Fruit fly (Drosophila melanogaster) whole organism, embryonic: Measurements from ENCODE around the gene FucTA.

Experiments used
- Adf1 ChIP-seq: fragments of 200-800 bp; sonication (Bioruptor generic); IDR thresholded peaks from 2 replicates; pipeline ENCODE4 v1.3.6; 2022; ENCODE audit warnings: missing biosample characterization, missing genetic modification characterization
- Bteb2 ChIP-seq: fragments of 200-800 bp; sonication (Bioruptor generic); optimal IDR thresholded peaks from 2 replicates; lab custom pipeline; 2016; ENCODE audit warnings: missing biosample characterization, missing genetic modification characterization
- CG10654 ChIP-seq: fragments of 200-800 bp; sonication (Bioruptor generic); optimal IDR thresholded peaks from 2 replicates; lab custom pipeline; 2016; ENCODE audit warnings: missing biosample characterization, missing genetic modification characterization
- CG11093 ChIP-seq: fragments of 200-800 bp; sonication (Bioruptor generic); IDR thresholded peaks from 3 replicates; pipeline ENCODE4 v1.3.6; 2022; ENCODE audit warnings: missing biosample characterization, missing genetic modification characterization
- CG12155 ChIP-seq: fragments of 200-800 bp; sonication (Bioruptor generic); optimal IDR thresholded peaks from 3 replicates; lab custom pipeline; 2016; ENCODE audit warnings: missing biosample characterization, missing genetic modification characterization
- CG14860 ChIP-seq: fragments of 200-800 bp; sonication (Bioruptor generic); IDR thresholded peaks from 3 replicates; pipeline ENCODE4 v1.3.6; 2022; ENCODE audit warnings: missing biosample characterization, missing genetic modification characterization; ENCODE audit not compliant: partially characterized antibody
- CG14965 ChIP-seq: fragments of 200-800 bp; sonication (Bioruptor generic); optimal IDR thresholded peaks from 2 replicates; lab custom pipeline; 2016; ENCODE audit warnings: missing biosample characterization, missing genetic modification characterization, borderline replicate concordance
- CG30403 ChIP-seq: fragments of 200-800 bp; sonication (Bioruptor generic); optimal IDR thresholded peaks from 3 replicates; lab custom pipeline; 2016; ENCODE audit warnings: missing biosample characterization, missing genetic modification characterization
- CG31388 ChIP-seq: fragments of 200-800 bp; sonication (Bioruptor generic); optimal IDR thresholded peaks from 2 replicates; lab custom pipeline; 2016; ENCODE audit warnings: missing biosample characterization, missing genetic modification characterization
- CG43689 ChIP-seq: fragments of 200-800 bp; sonication (Bioruptor generic); IDR thresholded peaks from 2 replicates; pipeline ENCODE4 v1.3.6; 2022; ENCODE audit warnings: missing biosample characterization, missing genetic modification characterization
- CG4707 ChIP-seq: fragments of 200-800 bp; sonication (Bioruptor generic); optimal IDR thresholded peaks from 2 replicates; lab custom pipeline; 2018; ENCODE audit warnings: missing biosample characterization, mild to moderate bottlenecking, missing genetic modification characterization, moderate library complexity
- CG6813 ChIP-seq: fragments of 200-800 bp; sonication (Bioruptor generic); optimal IDR thresholded peaks from 2 replicates; lab custom pipeline; 2017; ENCODE audit warnings: missing biosample characterization, missing genetic modification characterization, mild to moderate bottlenecking, moderate library complexity, missing genetic modification reagents
- CG7963 ChIP-seq: fragments of 200-800 bp; sonication (Bioruptor generic); IDR thresholded peaks from 3 replicates; pipeline ENCODE4 v1.3.6; 2022; ENCODE audit warnings: missing biosample characterization, missing genetic modification characterization; ENCODE audit not compliant: partially characterized antibody
- CG8281 ChIP-seq: fragments of 200-800 bp; sonication (Bioruptor generic); optimal IDR thresholded peaks from 2 replicates; lab custom pipeline; 2018; ENCODE audit warnings: missing biosample characterization, mild to moderate bottlenecking, missing genetic modification characterization, moderate library complexity
- CG8924 ChIP-seq: fragments of 200-800 bp; optimal IDR thresholded peaks from 3 replicates; lab custom pipeline; 2019; ENCODE audit warnings: missing biosample characterization, mild to moderate bottlenecking, missing genetic modification characterization, moderate library complexity
- CG9437 ChIP-seq: fragments of 200-800 bp; sonication (Bioruptor generic); optimal IDR thresholded peaks from 2 replicates; lab custom pipeline; 2018; ENCODE audit warnings: missing biosample characterization, mild to moderate bottlenecking, missing genetic modification characterization
- HHEX ChIP-seq: fragments of 200-800 bp; sonication (Bioruptor generic); optimal IDR thresholded peaks from 3 replicates; lab custom pipeline; 2017; ENCODE audit warnings: missing biosample characterization, mild to moderate bottlenecking, missing genetic modification characterization, missing genetic modification reagents
- Lhr ChIP-seq: fragments of 200-800 bp; sonication (Bioruptor generic); optimal IDR thresholded peaks from 3 replicates; lab custom pipeline; 2017; ENCODE audit warnings: mild to moderate bottlenecking, missing biosample characterization, missing genetic modification reagents, missing genetic modification characterization
- Myb ChIP-seq: fragments of 200-800 bp; sonication (Bioruptor generic); optimal IDR thresholded peaks from 2 replicates; lab custom pipeline; 2016; ENCODE audit warnings: missing biosample characterization, missing genetic modification characterization
- Nf-YB ChIP-seq: fragments of 200-800 bp; sonication (Bioruptor generic); optimal IDR thresholded peaks from 3 replicates; lab custom pipeline; 2019; ENCODE audit warnings: missing biosample characterization, mild to moderate bottlenecking, missing genetic modification characterization, moderate library complexity
- Optix ChIP-seq: fragments of 200-800 bp; sonication (Bioruptor generic); IDR thresholded peaks from 3 replicates; pipeline ENCODE4 v1.3.6; 2022; ENCODE audit warnings: missing biosample characterization, missing genetic modification characterization
- Ravus ChIP-seq: fragments of 200-800 bp; sonication (Bioruptor generic); IDR thresholded peaks from 2 replicates; pipeline ENCODE4 v1.3.6; 2022; ENCODE audit warnings: missing biosample characterization, missing genetic modification characterization
- Six4 ChIP-seq: fragments of 200-800 bp; sonication (Bioruptor generic); optimal IDR thresholded peaks from 2 replicates; lab custom pipeline; 2016; ENCODE audit warnings: missing biosample characterization, missing genetic modification characterization
- Usf ChIP-seq: fragments of 200-800 bp; sonication (Bioruptor generic); optimal IDR thresholded peaks from 2 replicates; lab custom pipeline; 2017; ENCODE audit warnings: missing genotype, missing biosample characterization, missing genetic modification characterization
- amos ChIP-seq: fragments of 200-800 bp; sonication (Bioruptor generic); IDR thresholded peaks from 2 replicates; pipeline ENCODE4 v1.3.6; 2022; ENCODE audit warnings: missing biosample characterization, missing genetic modification characterization; ENCODE audit not compliant: partially characterized antibody
- ash1 ChIP-seq: fragments of 200-800 bp; sonication (Bioruptor generic); optimal IDR thresholded peaks from 2 replicates; lab custom pipeline; 2018; ENCODE audit warnings: missing biosample characterization, mild to moderate bottlenecking, missing genetic modification characterization
- da ChIP-seq: fragments of 200-800 bp; sonication (Bioruptor generic); optimal IDR thresholded peaks from 2 replicates; lab custom pipeline; 2016; ENCODE audit warnings: missing biosample characterization, missing genetic modification characterization
- ems ChIP-seq: fragments of 200-800 bp; sonication (Bioruptor generic); optimal IDR thresholded peaks from 3 replicates; lab custom pipeline; 2016; ENCODE audit warnings: missing biosample characterization, missing genetic modification characterization
- fd102C ChIP-seq: fragments of 200-800 bp; sonication (Bioruptor generic); optimal IDR thresholded peaks from 2 replicates; lab custom pipeline; 2018; ENCODE audit warnings: missing biosample characterization, mild to moderate bottlenecking, missing genetic modification characterization, moderate library complexity
- fd64A ChIP-seq: fragments of 200-800 bp; sonication (Bioruptor generic); optimal IDR thresholded peaks from 3 replicates; lab custom pipeline; 2018; ENCODE audit warnings: missing biosample characterization, mild to moderate bottlenecking, missing genetic modification characterization
- grau ChIP-seq: fragments of 200-800 bp; optimal IDR thresholded peaks from 3 replicates; lab custom pipeline; 2019; ENCODE audit warnings: missing biosample characterization, mild to moderate bottlenecking, missing genetic modification characterization, moderate library complexity
- gsb-n ChIP-seq: fragments of 200-800 bp; sonication (Bioruptor generic); optimal IDR thresholded peaks from 3 replicates; lab custom pipeline; 2018; ENCODE audit warnings: missing biosample characterization, mild to moderate bottlenecking, missing genetic modification characterization
- hth ChIP-seq: fragments of >200 bp; optimal IDR thresholded peaks from 2 replicates; lab custom pipeline; 2017; ENCODE audit warnings: inconsistent platforms
- ind ChIP-seq: fragments of 200-800 bp; sonication (Bioruptor generic); optimal IDR thresholded peaks from 3 replicates; lab custom pipeline; 2016; ENCODE audit warnings: missing biosample characterization, missing genetic modification characterization
- jigr1 ChIP-seq: fragments of 200-800 bp; sonication (Bioruptor generic); IDR thresholded peaks from 3 replicates; pipeline ENCODE4 v1.3.6; 2022; ENCODE audit warnings: missing biosample characterization, missing genetic modification characterization
- knrl ChIP-seq: fragments of 200-800 bp; sonication (Bioruptor generic); IDR thresholded peaks from 3 replicates; pipeline ENCODE4 v1.3.6; 2022; ENCODE audit warnings: missing biosample characterization, missing genetic modification characterization; ENCODE audit not compliant: partially characterized antibody
- lilli ChIP-seq: fragments of 200-800 bp; sonication (Bioruptor generic); optimal IDR thresholded peaks from 3 replicates; lab custom pipeline; 2016; ENCODE audit warnings: missing biosample characterization, missing genetic modification characterization
- lola ChIP-seq, 3 experiments: fragments of >200 bp in 2 of 3; fragments of 200-800 bp in 1 of 3; sonication (Bioruptor generic) in 1 of 3; optimal IDR thresholded peaks; 2 replicates each; lab custom pipeline; 2017 to 2019; ENCODE audit warnings: missing biosample characterization in 3 of 3, missing genetic modification characterization in 3 of 3, mild to moderate bottlenecking in 1 of 3, moderate library complexity in 1 of 3
- mam ChIP-seq: fragments of 200-800 bp; sonication (Bioruptor generic); optimal IDR thresholded peaks from 3 replicates; lab custom pipeline; 2016; ENCODE audit warnings: missing biosample characterization, missing genetic modification characterization
- pan ChIP-seq, 4 experiments: fragments of >200 bp in 3 of 4; fragments of 200-800 bp in 1 of 4; sonication (Bioruptor generic) in 1 of 4; optimal IDR thresholded peaks in 3 of 4; IDR thresholded peaks in 1 of 4; 2 replicates each; pipeline versions ENCODE4 v1.3.6 to Lab custom; 2017 to 2022; ENCODE audit warnings: missing biosample characterization in 2 of 4, missing genetic modification characterization in 2 of 4, mixed read lengths in 1 of 4
- peb ChIP-seq: fragments of 200-800 bp; sonication (Bioruptor generic); IDR thresholded peaks from 2 replicates; pipeline ENCODE4 v1.3.6; 2022; ENCODE audit warnings: missing biosample characterization, missing genetic modification characterization
- pzg ChIP-seq: fragments of 200-800 bp; sonication (Bioruptor generic); optimal IDR thresholded peaks from 3 replicates; lab custom pipeline; 2018; ENCODE audit warnings: missing biosample characterization, mild to moderate bottlenecking, missing genetic modification characterization, moderate library complexity
- ranshi ChIP-seq: fragments of 200-800 bp; sonication (Bioruptor generic); IDR thresholded peaks from 2 replicates; pipeline ENCODE4 v1.3.6; 2022; ENCODE audit warnings: missing biosample characterization, missing genetic modification characterization
- slbo ChIP-seq: fragments of 200-800 bp; sonication (Bioruptor generic); IDR thresholded peaks from 2 replicates; pipeline ENCODE4 v1.3.6; 2022; ENCODE audit warnings: missing biosample characterization, missing genetic modification characterization
- usp ChIP-seq: fragments of >200 bp; optimal IDR thresholded peaks from 2 replicates; lab custom pipeline; 2017; ENCODE audit warnings: missing biosample characterization, missing genetic modification characterization
- vvl ChIP-seq: fragments of 200-800 bp; sonication (Bioruptor generic); IDR thresholded peaks from 2 replicates; pipeline ENCODE4 v1.3.6; 2022; ENCODE audit warnings: missing biosample characterization, missing genetic modification characterization
- wek ChIP-seq: fragments of 200-800 bp; sonication (Bioruptor generic); optimal IDR thresholded peaks from 3 replicates; lab custom pipeline; 2018; ENCODE audit warnings: missing biosample characterization, mild to moderate bottlenecking, missing genetic modification characterization, moderate library complexity

The FucTA gene

DNA sequence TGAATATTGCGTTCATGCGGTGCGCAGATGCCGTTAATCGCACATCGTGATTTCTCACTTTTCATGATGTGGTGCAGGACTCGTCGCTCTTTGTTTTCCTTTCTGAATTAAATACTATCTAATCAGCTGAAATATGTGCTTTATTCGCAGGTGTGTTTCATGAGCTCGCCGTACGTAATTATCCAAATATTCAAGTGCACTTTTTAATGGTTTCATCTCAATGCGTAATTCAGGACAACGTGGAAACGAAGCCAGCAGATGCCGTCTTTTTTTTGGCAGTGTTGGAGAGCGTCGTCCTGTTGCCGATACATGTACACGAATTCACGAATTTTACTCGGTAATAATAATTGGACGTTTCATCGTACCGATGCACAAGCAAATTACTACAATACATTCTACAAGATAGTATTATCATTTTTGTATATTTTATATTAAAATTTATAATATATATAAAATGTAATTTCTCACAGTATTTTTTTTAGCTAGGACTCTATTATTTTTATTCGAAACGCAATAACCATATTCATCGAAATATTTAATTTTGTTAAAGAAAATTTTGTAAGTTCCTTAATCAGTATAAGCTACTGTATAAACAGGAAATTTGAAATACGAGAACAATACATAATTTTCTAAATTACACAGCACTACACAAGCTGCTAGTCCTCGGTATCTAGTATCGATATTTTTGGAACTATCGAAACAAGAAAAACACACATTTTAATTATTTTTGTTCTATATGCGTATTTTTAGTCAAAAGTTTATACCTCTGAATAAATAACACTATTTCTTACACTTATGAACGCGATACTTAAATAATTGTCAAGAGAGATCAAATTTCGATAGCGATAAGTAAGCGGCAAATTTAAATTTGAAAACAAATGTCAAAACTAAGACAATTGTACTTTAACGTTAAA, 10.0 kb upstream of the FucTA start, which contains the start of gene CG12316 (continued):
- peak; percentile 56 for TF ChIP-seq CG14965 (GFP tag; lab: Kevin White, UChicago)
- TF ChIP-seq Adf1: peak; percentile 57
- peak; percentile 95 for TF ChIP-seq CG8924 (tag; lab: Kevin White, UChicago)
- peak; percentile 89 for TF ChIP-seq Optix (GFP tag; lab: Robert Waterston, UW)
- peak; percentile 76 for TF ChIP-seq fd102C (GFP tag; lab: Kevin White, UChicago)
- peak; percentile 34 for TF ChIP-seq CG43689 (GFP tag; lab: Robert Waterston, UW)
- TF ChIP-seq CG11093 (GFP tag; lab: Robert Waterston, UW): peak; percentile 76
- TF ChIP-seq wek (GFP tag; lab: Kevin White, UChicago): peak; percentile 86
- peak; percentile 15 for TF ChIP-seq CG31388 (GFP tag; lab: Kevin White, UChicago)
- TF ChIP-seq lola (GFP tag; optimal IDR thresholded peaks at IDR 0.05; lab: Kevin White, UChicago): peak in 1 of 3 experiments; percentile 96
- TF ChIP-seq hth: no peak
- peak; percentile 76 for TF ChIP-seq amos
- peak; percentile 85 for TF ChIP-seq CG9437 (GFP tag; lab: Kevin White, UChicago)
- TF ChIP-seq da: peak; percentile 91
- peak; percentile 71 for TF ChIP-seq slbo (GFP tag; lab: Robert Waterston, UW)
- peak; percentile 94 for TF ChIP-seq CG6813 (GFP tag; lab: Kevin White, UChicago)
- peak; percentile 83 for TF ChIP-seq ind
- TF ChIP-seq vvl (GFP tag; lab: Robert Waterston, UW): peak; percentile 92
- TF ChIP-seq HHEX (GFP tag; lab: Kevin White, UChicago): peak; percentile 85
- peak; percentile 95 for TF ChIP-seq ems (GFP tag; lab: Kevin White, UChicago)
- TF ChIP-seq CG30403 (GFP tag; lab: Kevin White, UChicago): peak; percentile 92
- TF ChIP-seq Ravus (GFP tag; lab: Robert Waterston, UW): peak; percentile 42; the same call in 1 of the 2 replicates
- TF ChIP-seq Bteb2: peak; percentile 88
- peak; percentile 62; the same call in 2 of the 3 replicates for TF ChIP-seq CG14860 (GFP tag; lab: Robert Waterston, UW)
- peak; percentile 70 for TF ChIP-seq knrl (GFP tag; lab: Robert Waterston, UW)
- peak; percentile 92 for TF ChIP-seq fd64A (GFP tag; lab: Kevin White, UChicago)
- TF ChIP-seq lilli: peak; percentile 93
- peak; percentile 89 for TF ChIP-seq Usf (GFP tag; lab: Kevin White, UChicago)
- TF ChIP-seq Myb: peak; percentile 77
- TF ChIP-seq Lhr: peak; percentile 69
- TF ChIP-seq grau (tag; lab: Kevin White, UChicago): peak; percentile 91
- peak; percentile 77 for TF ChIP-seq CG8281 (tag; lab: Kevin White, UChicago)
- TF ChIP-seq jigr1 (GFP tag; lab: Robert Waterston, UW): 0 out of 3 replicates have a peak, but pooled peaks have one; percentile 54
- peak; percentile 89 for TF ChIP-seq CG10654 (GFP tag; lab: Kevin White, UChicago)
- peak; percentile 59; the same call in 1 of the 3 replicates for TF ChIP-seq CG7963 (GFP tag; lab: Robert Waterston, UW)
- TF ChIP-seq peb: peak; percentile 71
- peak; percentile 80 for TF ChIP-seq Nf-YB (GFP tag; lab: Kevin White, UChicago)
- peak; percentile 67 for TF ChIP-seq ash1 (GFP tag; lab: Kevin White, UChicago)
- TF ChIP-seq CG12155 (GFP tag; lab: Kevin White, UChicago): peak; percentile 82
- peak; percentile 83 for TF ChIP-seq ranshi (GFP tag; lab: Robert Waterston, UW)
- no peak for TF ChIP-seq usp
- TF ChIP-seq pan (optimal IDR thresholded peaks at IDR 0.05; lab: Kevin White, UChicago): no peak
- peak in 1 of 2 experiments; percentile 82 for TF ChIP-seq pan (GFP tag; optimal IDR thresholded peaks at IDR 0.05 in 1 of 2, IDR thresholded peaks at IDR 0.05 in 1 of 2)
- TF ChIP-seq gsb-n (tag; lab: Kevin White, UChicago): peak; percentile 92
- TF ChIP-seq mam (GFP tag; lab: Kevin White, UChicago): peak; percentile 86
- peak; percentile 86 for TF ChIP-seq Six4
- TF ChIP-seq pzg (GFP tag; lab: Kevin White, UChicago): peak; percentile 45
- TF ChIP-seq CG4707 (GFP tag; lab: Kevin White, UChicago): peak; percentile 88
